Worm (Caenorhabditis elegans): ENCODE results near the gene clec-243.

ce11 chrV:17255454-17255853, 6.6 kb upstream of the clec-243 start, which contains the start of gene srh-115:
- no peak for TF ChIP-seq T20F7.1 (GFP tag; optimal IDR thresholded peaks at IDR 0.05)
- TF ChIP-seq daf-12 (tag; optimal IDR thresholded peaks at IDR 0.05): no peak
- no peak for TF ChIP-seq hlh-30 (tag; optimal IDR thresholded peaks at IDR 0.05; ENCODE audit: insufficient read depth)
- TF ChIP-seq zag-1 (tag; optimal IDR thresholded peaks at IDR 0.05): no peak
- TF ChIP-seq ztf-11 (tag; optimal IDR thresholded peaks at IDR 0.05): no peak
- no peak for TF ChIP-seq spr-3 (GFP tag; optimal IDR thresholded peaks at IDR 0.05)
- no peak for TF ChIP-seq nhr-11 (tag; optimal IDR thresholded peaks at IDR 0.05)
- TF ChIP-seq unc-130 (GFP tag; optimal IDR thresholded peaks at IDR 0.05): no peak
- no peak for TF ChIP-seq ama-1 (optimal IDR thresholded peaks at IDR 0.05)
- TF ChIP-seq pqm-1 (tag; optimal IDR thresholded peaks at IDR 0.05): no peak
- no peak for TF ChIP-seq gei-8 (GFP tag; optimal IDR thresholded peaks at IDR 0.05)
- TF ChIP-seq unc-39 (tag; optimal IDR thresholded peaks at IDR 0.05): no peak
- TF ChIP-seq snpc-4 (tag; optimal IDR thresholded peaks at IDR 0.05): no peak

All from whole organism, L4 larva.